Fruit fly (Drosophila melanogaster): Measurements from ENCODE around the gene CG7168.

Gene CG7168

dm6 chr3R:18226043-18226808 lies at the start of gene CG7168, which contains the start of gene Mdh2 (continued):
- peak; percentile 60 for TF ChIP-seq HmgZ (tag; optimal IDR thresholded peaks at IDR 0.05)
- TF ChIP-seq unpg (GFP tag; optimal IDR thresholded peaks at IDR 0.05): no peak
- TF ChIP-seq CG12659 (GFP tag; optimal IDR thresholded peaks at IDR 0.05): peak; percentile 77
- TF ChIP-seq Myb (GFP tag; optimal IDR thresholded peaks at IDR 0.05): peak; percentile 53
- peak; percentile 98 for TF ChIP-seq CG2116 (GFP tag; optimal IDR thresholded peaks at IDR 0.05)
- TF ChIP-seq CG12769 (tag; optimal IDR thresholded peaks at IDR 0.05): peak; percentile 69
- no peak for TF ChIP-seq CG1602 (GFP tag; optimal IDR thresholded peaks at IDR 0.05)
- TF ChIP-seq CG10431 (GFP tag; optimal IDR thresholded peaks at IDR 0.05): no peak
- no peak for TF ChIP-seq crc (GFP tag; optimal IDR thresholded peaks at IDR 0.05)
- TF ChIP-seq al (GFP tag; IDR thresholded peaks at IDR 0.05): no peak
- no peak for TF ChIP-seq vfl (GFP tag; optimal IDR thresholded peaks at IDR 0.05)
- TF ChIP-seq CG4360 (GFP tag; IDR thresholded peaks at IDR 0.05): peak; percentile 92
- TF ChIP-seq CG12391 (tag; optimal IDR thresholded peaks at IDR 0.05): peak; percentile 30
- TF ChIP-seq D19A (tag; optimal IDR thresholded peaks at IDR 0.05): no peak
- no peak for TF ChIP-seq nom (GFP tag; optimal IDR thresholded peaks at IDR 0.05)
- TF ChIP-seq luna (GFP tag; optimal IDR thresholded peaks at IDR 0.05): no peak
- peak; percentile 86 for TF ChIP-seq CG6791 (GFP tag; IDR thresholded peaks at IDR 0.05; ENCODE audit: partially characterized antibody)
- TF ChIP-seq pfk (GFP tag; optimal IDR thresholded peaks at IDR 0.05): no peak
- TF ChIP-seq Hr78 (GFP tag; optimal IDR thresholded peaks at IDR 0.05): no peak
- TF ChIP-seq fru (optimal IDR thresholded peaks at IDR 0.05): no peak
- TF ChIP-seq mirr (GFP tag; optimal IDR thresholded peaks at IDR 0.05): peak; percentile 21
- TF ChIP-seq pita (GFP tag; optimal IDR thresholded peaks at IDR 0.05): no peak
- no peak for TF ChIP-seq oc (tag; optimal IDR thresholded peaks at IDR 0.05)
- no peak for TF ChIP-seq GATAe (GFP tag; conservative IDR thresholded peaks at IDR 0.05)
- no peak for TF ChIP-seq CG11398 (GFP tag; optimal IDR thresholded peaks at IDR 0.05)
- TF ChIP-seq Sin3A (optimal IDR thresholded peaks at IDR 0.05): peak; percentile 60

- TF ChIP-seq Nf-YB (GFP tag; optimal IDR thresholded peaks at IDR 0.05): no peak
- TF ChIP-seq sr (GFP tag; IDR thresholded peaks at IDR 0.05): peak; percentile 63; the same call in 2 of the 3 replicates
- TF ChIP-seq CG32532 (GFP tag; IDR thresholded peaks at IDR 0.05): peak; percentile 25; the same call in 1 of the 2 replicates
- peak; percentile 48; the same call in 1 of the 3 replicates for TF ChIP-seq zen2 (GFP tag; IDR thresholded peaks at IDR 0.05; ENCODE audit: partially characterized antibody)
- 0 out of 3 replicates have a peak, but pooled peaks have one; percentile 12 for TF ChIP-seq Optix (GFP tag; IDR thresholded peaks at IDR 0.05)
- peak; percentile 10 for TF ChIP-seq CG34376 (GFP tag; optimal IDR thresholded peaks at IDR 0.05)
- TF ChIP-seq CG3163 (GFP tag; optimal IDR thresholded peaks at IDR 0.05): peak; percentile 99
- no peak for TF ChIP-seq CG11247 (GFP tag; IDR thresholded peaks at IDR 0.05)
- TF ChIP-seq CG7372 (GFP tag; IDR thresholded peaks at IDR 0.05): no peak
- peak; percentile 1 for TF ChIP-seq corto (GFP tag; optimal IDR thresholded peaks at IDR 0.05)
- no peak for TF ChIP-seq ab (GFP tag; optimal IDR thresholded peaks at IDR 0.05)
- no peak for TF ChIP-seq Hr78 (GFP tag; optimal IDR thresholded peaks at IDR 0.05)
- peak; percentile 94 to 98 for TF ChIP-seq Trl (optimal IDR thresholded peaks at IDR 0.05)
- TF ChIP-seq Trl (GFP tag; optimal IDR thresholded peaks at IDR 0.05): no peak
- TF ChIP-seq CG9876 (GFP tag; optimal IDR thresholded peaks at IDR 0.05): no peak
- no peak for TF ChIP-seq CG6689 (GFP tag; IDR thresholded peaks at IDR 0.05)
- no peak for TF ChIP-seq Ravus (GFP tag; IDR thresholded peaks at IDR 0.05)
- no peak for TF ChIP-seq fd96Cb (tag; optimal IDR thresholded peaks at IDR 0.05)
- no peak for TF ChIP-seq jigr1 (GFP tag; IDR thresholded peaks at IDR 0.05)
- TF ChIP-seq gem (tag; optimal IDR thresholded peaks at IDR 0.05): no peak
- TF ChIP-seq CG10366 (GFP tag; IDR thresholded peaks at IDR 0.05): 0 out of 2 replicates have a peak, but pooled peaks have one; percentile 11
- TF ChIP-seq nom (GFP tag; optimal IDR thresholded peaks at IDR 0.05): peak; percentile 55
- peak; percentile 3 for TF ChIP-seq CG2712 (tag; optimal IDR thresholded peaks at IDR 0.05)
- peak; percentile 81 for TF ChIP-seq CG9437 (GFP tag; optimal IDR thresholded peaks at IDR 0.05)
- TF ChIP-seq Hr51 (GFP tag; optimal IDR thresholded peaks at IDR 0.05): peak in 1 of 2 experiments; percentile 0
Observed at dm6 chr3R:18275113-18275782, 49.4 kb upstream of the CG7168 start.

All from whole organism, embryonic.